Worm (Caenorhabditis elegans) whole organism, L4/young adult: Measurements from ENCODE around the gene xol-1.

Source experiments
- W03F9.2 ChIP-seq: fragments of 150-350 bp; optimal IDR thresholded peaks from 2 replicates; lab custom pipeline; 2014; ENCODE audit warnings: missing biosample characterization, missing genetic modification characterization
- dao-5 ChIP-seq: sonication (generic microtip); optimal IDR thresholded peaks from 2 replicates; lab custom pipeline; 2016; ENCODE audit warnings: missing genotype, missing genetic modification characterization, moderate library complexity, missing compliant biosample characterization
- him-1 ChIP-seq: sonication (generic microtip); optimal IDR thresholded peaks from 2 replicates; lab custom pipeline; 2016; ENCODE audit warnings: missing genotype, missing genetic modification reagents, missing genetic modification characterization, missing compliant biosample characterization

ce11 chrX:8069293-8069692, 28.2 kb downstream of the xol-1 start, which contains the start of gene C18A11.1:
- TF ChIP-seq dao-5 (tag; lab: Kevin White, UChicago) (no peak), him-1 (tag; lab: Kevin White, UChicago) (no peak), W03F9.2 (tag; lab: Kevin White, UChicago) (peak; percentile 53)
